Fruit fly (Drosophila melanogaster) whole organism, embryonic: Measurements from ENCODE around the gene meigo.

Source experiments
- CG10274 ChIP-seq: fragments of 200-800 bp; sonication (Bioruptor generic); optimal IDR thresholded peaks from 3 replicates; lab custom pipeline; 2017; ENCODE audit warnings: missing biosample characterization, mild to moderate bottlenecking, missing genetic modification characterization
- CG11247 ChIP-seq: fragments of 200-800 bp; sonication (Bioruptor generic); IDR thresholded peaks from 2 replicates; pipeline ENCODE4 v1.3.6; 2022; ENCODE audit warnings: missing biosample characterization, missing genetic modification characterization
- CG13123 ChIP-seq: fragments of 200-800 bp; sonication (Bioruptor generic); optimal IDR thresholded peaks from 2 replicates; lab custom pipeline; 2016; ENCODE audit warnings: missing biosample characterization, missing genetic modification characterization
- CG14441 ChIP-seq: fragments of 200-800 bp; sonication (Bioruptor generic); IDR thresholded peaks from 2 replicates; pipeline ENCODE4 v1.3.6; 2022; ENCODE audit warnings: missing biosample characterization, missing genetic modification characterization
- CG16863 ChIP-seq: fragments of 200-800 bp; sonication (Bioruptor generic); optimal IDR thresholded peaks from 3 replicates; lab custom pipeline; 2016; ENCODE audit warnings: missing biosample characterization, missing genetic modification characterization
- CG2116 ChIP-seq: fragments of 200-800 bp; sonication (Bioruptor generic); optimal IDR thresholded peaks from 3 replicates; lab custom pipeline; 2018; ENCODE audit warnings: missing biosample characterization, mild to moderate bottlenecking, missing genetic modification characterization
- CG2199 ChIP-seq: fragments of 200-800 bp; sonication (Bioruptor generic); IDR thresholded peaks from 3 replicates; pipeline ENCODE4 v1.3.6; 2022; ENCODE audit warnings: missing biosample characterization, missing genetic modification characterization
- CG32532 ChIP-seq: fragments of 200-800 bp; sonication (Bioruptor generic); IDR thresholded peaks from 2 replicates; pipeline ENCODE4 v1.3.6; 2022; ENCODE audit warnings: missing biosample characterization, missing genetic modification characterization
- CG32767 ChIP-seq: fragments of 200-800 bp; sonication (Bioruptor generic); IDR thresholded peaks from 2 replicates; pipeline ENCODE4 v1.3.6; 2022; ENCODE audit warnings: missing biosample characterization, missing genetic modification characterization
- CG7556 ChIP-seq: fragments of 200-800 bp; sonication (Bioruptor generic); optimal IDR thresholded peaks from 2 replicates; lab custom pipeline; 2017; ENCODE audit warnings: missing biosample characterization, mild to moderate bottlenecking, missing genetic modification characterization
- CG9727 ChIP-seq: fragments of 200-800 bp; sonication (Bioruptor generic); optimal IDR thresholded peaks from 3 replicates; lab custom pipeline; 2017; ENCODE audit warnings: missing biosample characterization, mild to moderate bottlenecking, missing genetic modification characterization
- Dbx ChIP-seq: fragments of 200-800 bp; sonication (Bioruptor generic); IDR thresholded peaks from 3 replicates; pipeline ENCODE4 v1.3.6; 2022; ENCODE audit warnings: missing biosample characterization, missing genetic modification characterization
- E2f2 ChIP-seq: fragments of 200-800 bp; sonication (Bioruptor generic); IDR thresholded peaks from 2 replicates; pipeline ENCODE4 v1.3.6; 2022; ENCODE audit warnings: missing biosample characterization, missing genetic modification characterization
- H2.0 ChIP-seq: fragments of 200-800 bp; sonication (Bioruptor generic); IDR thresholded peaks from 2 replicates; pipeline ENCODE4 v1.3.6; 2022; ENCODE audit warnings: missing biosample characterization, missing genetic modification characterization
- HmgZ ChIP-seq: fragments of 200-800 bp; sonication (Bioruptor generic); optimal IDR thresholded peaks from 2 replicates; lab custom pipeline; 2018; ENCODE audit warnings: missing biosample characterization, mild to moderate bottlenecking, missing genetic modification characterization
- Hr51 ChIP-seq, 2 experiments: fragments of 200-800 bp; sonication (Bioruptor generic); optimal IDR thresholded peaks; 2 replicates in 1 of 2; 3 replicates in 1 of 2; lab custom pipeline; 2016 to 2018; ENCODE audit warnings: missing biosample characterization in 2 of 2, missing genetic modification characterization in 2 of 2, mild to moderate bottlenecking in 1 of 2, moderate library complexity in 1 of 2
- MBD-R2 ChIP-seq: fragments of 200-800 bp; sonication (Bioruptor generic); IDR thresholded peaks from 2 replicates; pipeline ENCODE4 v1.3.6; 2022; ENCODE audit warnings: missing biosample characterization, missing genetic modification characterization
- Max ChIP-seq: fragments of 200-800 bp; sonication (Bioruptor generic); optimal IDR thresholded peaks from 2 replicates; lab custom pipeline; 2016; ENCODE audit warnings: missing biosample characterization, mild to moderate bottlenecking, missing genetic modification characterization
- Oli ChIP-seq: fragments of 200-800 bp; sonication (Bioruptor generic); optimal IDR thresholded peaks from 2 replicates; lab custom pipeline; 2018; ENCODE audit warnings: missing biosample characterization, mild to moderate bottlenecking, missing genetic modification characterization, moderate library complexity
- PHDP ChIP-seq: fragments of 200-800 bp; sonication (Bioruptor generic); optimal IDR thresholded peaks from 3 replicates; lab custom pipeline; 2018; ENCODE audit warnings: missing biosample characterization, mild to moderate bottlenecking, missing genetic modification characterization, moderate library complexity
- Ptx1 ChIP-seq: fragments of 200-800 bp; sonication (Bioruptor generic); IDR thresholded peaks from 2 replicates; pipeline ENCODE4 v1.3.6; 2022; ENCODE audit warnings: missing biosample characterization, missing genetic modification characterization
- Rx ChIP-seq: fragments of 200-800 bp; sonication (Bioruptor generic); IDR thresholded peaks from 2 replicates; pipeline ENCODE4 v1.3.6; 2022; ENCODE audit warnings: missing biosample characterization, missing genetic modification characterization
- al ChIP-seq: fragments of 200-800 bp; sonication (Bioruptor generic); IDR thresholded peaks from 2 replicates; pipeline ENCODE4 v1.3.6; 2022; ENCODE audit warnings: missing biosample characterization, missing genetic modification characterization
- az2 ChIP-seq: fragments of 200-800 bp; sonication (Bioruptor generic); optimal IDR thresholded peaks from 3 replicates; lab custom pipeline; 2016; ENCODE audit warnings: missing biosample characterization, missing genetic modification characterization
- bab2 ChIP-seq: fragments of 200-800 bp; sonication (Bioruptor generic); optimal IDR thresholded peaks from 2 replicates; lab custom pipeline; 2016; ENCODE audit warnings: missing biosample characterization, missing genetic modification characterization
- cato ChIP-seq: fragments of 200-800 bp; sonication (Bioruptor generic); optimal IDR thresholded peaks from 2 replicates; lab custom pipeline; 2016; ENCODE audit warnings: missing biosample characterization, missing genetic modification characterization, borderline replicate concordance
- chinmo ChIP-seq: fragments of 200-800 bp; sonication (Bioruptor generic); IDR thresholded peaks from 4 replicates; pipeline ENCODE4 v1.3.6; 2022; ENCODE audit warnings: missing biosample characterization, missing genetic modification characterization; ENCODE audit not compliant: partially characterized antibody
- crc ChIP-seq: fragments of 200-800 bp; sonication (Bioruptor generic); optimal IDR thresholded peaks from 2 replicates; lab custom pipeline; 2016; ENCODE audit warnings: missing biosample characterization, missing genetic modification characterization
- eve ChIP-seq, 2 experiments: fragments of >200 bp; optimal IDR thresholded peaks; 2 replicates each; lab custom pipeline; 2017; ENCODE audit warnings: missing biosample characterization in 2 of 2, missing genetic modification characterization in 2 of 2
- gce ChIP-seq: fragments of 200-800 bp; sonication (Bioruptor generic); IDR thresholded peaks from 3 replicates; pipeline ENCODE4 v1.3.6; 2022; ENCODE audit warnings: missing biosample characterization, missing genetic modification characterization
- gem ChIP-seq: fragments of 200-800 bp; sonication (Bioruptor generic); optimal IDR thresholded peaks from 2 replicates; lab custom pipeline; 2019; ENCODE audit warnings: missing biosample characterization, mild to moderate bottlenecking, missing genetic modification characterization, moderate library complexity
- grau ChIP-seq: fragments of 200-800 bp; optimal IDR thresholded peaks from 3 replicates; lab custom pipeline; 2019; ENCODE audit warnings: missing biosample characterization, mild to moderate bottlenecking, missing genetic modification characterization, moderate library complexity
- gt ChIP-seq: fragments of 200-800 bp; sonication (Bioruptor generic); IDR thresholded peaks from 2 replicates; pipeline ENCODE4 v1.3.6; 2022; ENCODE audit warnings: missing biosample characterization, missing genetic modification characterization
- jumu ChIP-seq: fragments of 200-800 bp; sonication (Bioruptor generic); optimal IDR thresholded peaks from 3 replicates; lab custom pipeline; 2016; ENCODE audit warnings: missing biosample characterization, missing genetic modification characterization
- kni ChIP-seq: fragments of 200-800 bp; sonication (Bioruptor generic); optimal IDR thresholded peaks from 3 replicates; lab custom pipeline; 2017; ENCODE audit warnings: mild to moderate bottlenecking, missing biosample characterization, missing genetic modification reagents, missing genetic modification characterization
- lola ChIP-seq, 3 experiments: fragments of >200 bp in 2 of 3; fragments of 200-800 bp in 1 of 3; sonication (Bioruptor generic) in 1 of 3; optimal IDR thresholded peaks; 2 replicates each; lab custom pipeline; 2017 to 2019; ENCODE audit warnings: missing biosample characterization in 3 of 3, missing genetic modification characterization in 3 of 3, mild to moderate bottlenecking in 1 of 3, moderate library complexity in 1 of 3
- mirr ChIP-seq: fragments of 200-800 bp; sonication (Bioruptor generic); optimal IDR thresholded peaks from 3 replicates; lab custom pipeline; 2018; ENCODE audit warnings: missing biosample characterization, mild to moderate bottlenecking, missing genetic modification characterization
- prd ChIP-seq, 3 experiments: fragments of >200 bp in 2 of 3; fragments of 200-800 bp in 1 of 3; sonication (Bioruptor generic) in 1 of 3; optimal IDR thresholded peaks in 2 of 3; IDR thresholded peaks in 1 of 3; 2 replicates in 2 of 3; 3 replicates in 1 of 3; pipeline versions ENCODE4 v1.3.6 to Lab custom; 2017 to 2022; ENCODE audit warnings: missing biosample characterization in 1 of 3, missing genetic modification characterization in 1 of 3
- sens ChIP-seq: fragments of 200-800 bp; sonication (Bioruptor generic); peaks from one replicate; lab custom pipeline; 2016; ENCODE audit warnings: missing biosample characterization, missing genetic modification characterization
- slp2 ChIP-seq: fragments of 200-800 bp; sonication (Bioruptor generic); optimal IDR thresholded peaks from 2 replicates; lab custom pipeline; 2016; ENCODE audit warnings: missing biosample characterization, missing genetic modification characterization
- sqz ChIP-seq: fragments of 200-800 bp; sonication (Bioruptor generic); optimal IDR thresholded peaks from 3 replicates; lab custom pipeline; 2018; ENCODE audit warnings: missing biosample characterization, mild to moderate bottlenecking, missing genetic modification characterization
- sr ChIP-seq: fragments of 200-800 bp; sonication (Bioruptor generic); IDR thresholded peaks from 3 replicates; pipeline ENCODE4 v1.3.6; 2022; ENCODE audit warnings: missing biosample characterization, missing genetic modification characterization
- ttk ChIP-seq: fragments of 200-800 bp; sonication (Bioruptor generic); IDR thresholded peaks from 2 replicates; pipeline ENCODE4 v2.1.2; 2022; ENCODE audit warnings: missing biosample characterization, missing genetic modification characterization
- tx ChIP-seq: fragments of 200-800 bp; sonication (Bioruptor generic); optimal IDR thresholded peaks from 2 replicates; lab custom pipeline; 2016; ENCODE audit warnings: missing biosample characterization, missing genetic modification characterization
- unc-4 ChIP-seq: fragments of 200-800 bp; sonication (Bioruptor generic); IDR thresholded peaks from 2 replicates; pipeline ENCODE4 v1.3.6; 2022; ENCODE audit warnings: missing biosample characterization, missing genetic modification characterization; ENCODE audit not compliant: partially characterized antibody
- zfh1 ChIP-seq: fragments of 200-800 bp; sonication (Bioruptor generic); IDR thresholded peaks from 3 replicates; pipeline ENCODE4 v1.3.6; 2022; ENCODE audit warnings: missing biosample characterization, missing genetic modification characterization

The meigo gene

DNA sequence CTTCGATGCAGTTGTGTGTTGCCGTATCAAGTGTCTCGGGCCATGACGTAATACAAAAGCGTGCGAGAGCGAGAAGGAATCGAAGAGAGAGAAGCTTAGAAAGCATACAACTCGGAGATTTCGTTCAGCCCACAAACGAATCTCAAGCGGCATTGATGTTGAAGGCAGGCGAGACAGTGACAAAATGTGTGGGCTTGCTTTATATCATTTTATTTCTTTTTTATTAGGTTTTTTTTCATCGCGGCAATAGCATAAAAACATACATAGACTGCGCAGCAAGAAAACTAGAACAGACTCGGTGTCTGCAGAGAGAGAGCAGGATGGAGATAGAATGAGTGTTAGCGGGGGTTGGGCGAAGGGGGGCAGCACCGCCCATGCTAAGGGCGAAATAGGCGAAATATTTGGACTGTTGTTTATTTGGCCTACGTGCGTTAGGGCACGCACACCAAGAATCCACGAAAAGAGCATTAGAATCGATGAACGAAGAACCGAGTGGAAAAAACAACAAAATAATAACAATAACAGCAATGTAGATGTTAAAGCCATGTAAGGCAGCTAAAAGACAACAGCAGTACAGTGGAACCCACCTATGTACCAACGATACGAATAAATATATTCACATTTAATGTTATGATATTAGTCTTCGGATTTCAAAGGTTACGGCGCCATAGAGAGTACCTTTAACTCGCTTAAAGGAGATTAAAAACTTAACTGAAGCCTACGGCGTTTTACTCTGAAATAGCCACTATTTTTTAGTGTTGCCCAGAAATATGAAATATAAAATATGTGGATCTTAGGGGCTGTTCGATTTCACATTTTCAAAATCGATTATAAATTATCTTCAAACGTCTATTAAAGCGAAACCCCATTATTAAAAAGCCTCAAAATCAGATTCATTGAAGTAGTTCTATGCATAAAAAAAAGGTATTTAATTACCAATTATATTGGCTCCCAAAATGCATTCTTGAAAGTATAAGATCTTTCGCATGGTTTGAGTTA lies 49.6 kb downstream of the meigo start (continued):
- TF ChIP-seq H2.0 (GFP tag; lab: Robert Waterston, UW) (0 out of 2 replicates have a peak, but pooled peaks have one; percentile 8), ttk (0 out of 2 replicates have a peak, but pooled peaks have one; percentile 48), tx (no peak), Rx (GFP tag; lab: Robert Waterston, UW) (0 out of 2 replicates have a peak, but pooled peaks have one; percentile 25), CG32767 (GFP tag; lab: Robert Waterston, UW) (0 out of 2 replicates have a peak, but pooled peaks have one; percentile 17), CG32532 (peak; percentile 63; the same call in 1 of the 2 replicates), al (GFP tag; lab: Robert Waterston, UW) (peak; percentile 45; the same call in 1 of the 2 replicates), mirr (GFP tag; lab: Kevin White, UChicago) (peak; percentile 34), jumu (GFP tag; lab: Kevin White, UChicago) (peak; percentile 25), CG2199 (peak; percentile 82; the same call in 1 of the 3 replicates), gem (tag; lab: Kevin White, UChicago) (peak; percentile 72), Max (GFP tag; lab: Kevin White, UChicago) (peak; percentile 17), sr (GFP tag; lab: Robert Waterston, UW) (peak; percentile 88), sqz (GFP tag; lab: Kevin White, UChicago) (peak; percentile 91), slp2 (GFP tag; lab: Kevin White, UChicago) (peak; percentile 33), grau (peak; percentile 85), CG14441 (GFP tag; lab: Robert Waterston, UW) (no peak), Ptx1 (GFP tag; lab: Robert Waterston, UW) (peak; percentile 65), E2f2 (GFP tag; lab: Robert Waterston, UW) (0 out of 2 replicates have a peak, but pooled peaks have one; percentile 32), HmgZ (tag; lab: Kevin White, UChicago) (no peak), gt (GFP tag; lab: Robert Waterston, UW) (no peak), eve (GFP tag; optimal IDR thresholded peaks at IDR 0.05; lab: Kevin White, UChicago) (peak in 1 of 2 experiments; percentile 62), CG10274 (GFP tag; lab: Kevin White, UChicago) (peak; percentile 11), kni (GFP tag; lab: Kevin White, UChicago) (peak; percentile 40), sens (peak; percentile 73), PHDP (tag; lab: Kevin White, UChicago) (peak; percentile 5), CG2116 (GFP tag; lab: Kevin White, UChicago) (no peak), Oli (peak; percentile 42), chinmo (GFP tag; lab: Robert Waterston, UW) (peak; percentile 91; the same call in 3 of the 4 replicates), crc (GFP tag; lab: Kevin White, UChicago) (no peak), az2 (GFP tag; lab: Kevin White, UChicago) (peak; percentile 0), bab2 (GFP tag; lab: Kevin White, UChicago) (no peak), MBD-R2 (GFP tag; lab: Robert Waterston, UW) (no peak; the same call in 1 of the 2 replicates), zfh1 (GFP tag; lab: Robert Waterston, UW) (peak; percentile 51; the same call in 2 of the 3 replicates), gce (GFP tag; lab: Robert Waterston, UW) (0 out of 3 replicates have a peak, but pooled peaks have one; percentile 61), cato (GFP tag; lab: Kevin White, UChicago) (no peak), CG7556 (GFP tag; lab: Kevin White, UChicago) (peak; percentile 82), prd (optimal IDR thresholded peaks at IDR 0.05; lab: Kevin White, UChicago) (no peak), prd (GFP tag; IDR thresholded peaks at IDR 0.05; lab: Robert Waterston, UW) (peak; percentile 53), CG13123 (GFP tag; lab: Kevin White, UChicago) (no peak), CG16863 (GFP tag; lab: Kevin White, UChicago) (no peak), unc-4 (GFP tag; lab: Robert Waterston, UW) (0 out of 2 replicates have a peak, but pooled peaks have one; percentile 15), lola (GFP tag; optimal IDR thresholded peaks at IDR 0.05; lab: Kevin White, UChicago) (peak in 1 of 3 experiments; percentile 41), CG11247 (GFP tag; lab: Robert Waterston, UW) (peak; percentile 55; the same call in 1 of the 2 replicates), Dbx (GFP tag; lab: Robert Waterston, UW) (0 out of 3 replicates have a peak, but pooled peaks have one; percentile 39), Hr51 (GFP tag; optimal IDR thresholded peaks at IDR 0.05; lab: Kevin White, UChicago) (peak in 1 of 2 experiments; percentile 51), CG9727 (GFP tag; lab: Kevin White, UChicago) (peak; percentile 50)
